Worm (Caenorhabditis elegans) whole organism, early embryonic: ENCODE measurements around the gene fbxb-103.

Source experiments
- ama-1 ChIP-seq: fragments of 150-350 bp; optimal IDR thresholded peaks from 2 replicates; lab custom pipeline; 2014
- flt-1 ChIP-seq: fragments of 200-800 bp; sonication (Bioruptor generic); IDR thresholded peaks from 2 replicates; pipeline ENCODE4 v1.3.6; 2022; ENCODE audit warnings: missing genetic modification characterization, missing compliant biosample characterization
- tra-4 ChIP-seq: sonication (generic microtip); optimal IDR thresholded peaks from 2 replicates; lab custom pipeline; 2017; ENCODE audit warnings: missing genetic modification characterization, missing compliant biosample characterization

DNA sequence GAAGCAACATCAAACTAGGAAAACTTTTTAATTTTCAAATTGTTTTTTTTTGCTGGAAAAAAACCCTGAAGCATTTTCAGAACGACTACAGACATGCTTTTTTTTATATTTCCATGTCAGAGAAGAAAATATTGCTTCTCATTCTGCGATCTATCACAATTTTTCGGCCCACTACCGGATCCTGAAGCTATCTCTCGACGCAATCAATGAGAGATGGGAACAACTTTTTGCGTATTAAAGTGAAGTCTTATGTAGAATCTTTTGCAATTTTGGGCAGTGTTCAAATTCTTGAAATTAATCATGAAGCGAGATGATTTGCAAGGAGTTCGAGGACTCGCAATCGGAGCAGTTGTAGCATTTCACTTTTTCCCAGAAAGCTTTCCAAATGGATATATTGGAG lies 37.3 kb upstream of the fbxb-103 start, which contains the start of gene oac-10:
- no peak for TF ChIP-seq flt-1
- no peak for TF ChIP-seq ama-1 (lab: Kevin White, UChicago)
- TF ChIP-seq tra-4 (tag; lab: Kevin White, UChicago) = no peak
